Fruit fly (Drosophila melanogaster) whole organism, embryonic: ENCODE data around the gene CG44044.

Experiments used
- Awh ChIP-seq: fragments of 200-800 bp; sonication (Bioruptor generic); IDR thresholded peaks from 2 replicates; pipeline ENCODE4, ENCODE4 v1.3.6; 2022; ENCODE audit warnings: missing biosample characterization, missing genetic modification characterization
- Bgb ChIP-seq: fragments of 200-800 bp; sonication (Bioruptor generic); IDR thresholded peaks from 2 replicates; pipeline ENCODE4 v1.3.6; 2022; ENCODE audit warnings: missing biosample characterization, missing genetic modification characterization; ENCODE audit not compliant: partially characterized antibody
- CG1024 ChIP-seq: fragments of 200-800 bp; sonication (Bioruptor generic); IDR thresholded peaks from 2 replicates; pipeline ENCODE4 v1.3.6; 2022; ENCODE audit warnings: missing biosample characterization, missing genetic modification characterization
- CG10654 ChIP-seq: fragments of 200-800 bp; sonication (Bioruptor generic); optimal IDR thresholded peaks from 2 replicates; lab custom pipeline; 2016; ENCODE audit warnings: missing biosample characterization, missing genetic modification characterization
- CG12155 ChIP-seq: fragments of 200-800 bp; sonication (Bioruptor generic); optimal IDR thresholded peaks from 3 replicates; lab custom pipeline; 2016; ENCODE audit warnings: missing biosample characterization, missing genetic modification characterization
- CG13287 ChIP-seq: fragments of 200-800 bp; sonication (Bioruptor generic); IDR thresholded peaks from 2 replicates; pipeline ENCODE4 v1.3.6; 2022; ENCODE audit warnings: missing biosample characterization, missing genetic modification characterization; ENCODE audit not compliant: partially characterized antibody
- CG17829 ChIP-seq: fragments of 200-800 bp; optimal IDR thresholded peaks from 2 replicates; lab custom pipeline; 2019; ENCODE audit warnings: missing biosample characterization, mild to moderate bottlenecking, missing genetic modification characterization, moderate library complexity
- CG2199 ChIP-seq: fragments of 200-800 bp; sonication (Bioruptor generic); IDR thresholded peaks from 3 replicates; pipeline ENCODE4 v1.3.6; 2022; ENCODE audit warnings: missing biosample characterization, missing genetic modification characterization
- CG30020 ChIP-seq: fragments of 200-800 bp; optimal IDR thresholded peaks from 2 replicates; lab custom pipeline; 2019; ENCODE audit warnings: missing biosample characterization, mild to moderate bottlenecking, missing genetic modification characterization, moderate library complexity
- CG31388 ChIP-seq: fragments of 200-800 bp; sonication (Bioruptor generic); optimal IDR thresholded peaks from 2 replicates; lab custom pipeline; 2016; ENCODE audit warnings: missing biosample characterization, missing genetic modification characterization
- CG3281 ChIP-seq: fragments of 200-800 bp; sonication (Bioruptor generic); optimal IDR thresholded peaks from 3 replicates; lab custom pipeline; 2017; ENCODE audit warnings: missing biosample characterization, mild to moderate bottlenecking, missing genetic modification characterization
- CG3838 ChIP-seq: fragments of 200-800 bp; sonication (Bioruptor generic); optimal IDR thresholded peaks from 3 replicates; lab custom pipeline; 2016; ENCODE audit warnings: missing biosample characterization, missing genetic modification characterization
- CG43689 ChIP-seq: fragments of 200-800 bp; sonication (Bioruptor generic); IDR thresholded peaks from 2 replicates; pipeline ENCODE4 v1.3.6; 2022; ENCODE audit warnings: missing biosample characterization, missing genetic modification characterization
- CG6765 ChIP-seq: fragments of 200-800 bp; sonication (Bioruptor generic); optimal IDR thresholded peaks from 3 replicates; lab custom pipeline; 2017; ENCODE audit warnings: missing biosample characterization, mild to moderate bottlenecking, missing genetic modification characterization
- CG7839 ChIP-seq: fragments of 200-800 bp; sonication (Bioruptor generic); optimal IDR thresholded peaks from 3 replicates; lab custom pipeline; 2018; ENCODE audit warnings: missing biosample characterization, mild to moderate bottlenecking, missing genetic modification characterization, moderate library complexity
- CG7928 ChIP-seq: fragments of 200-800 bp; sonication (Bioruptor generic); optimal IDR thresholded peaks from 2 replicates; lab custom pipeline; 2017; ENCODE audit warnings: missing biosample characterization, mild to moderate bottlenecking, missing genetic modification characterization
- CG8478 ChIP-seq: fragments of >200 bp; optimal IDR thresholded peaks from 2 replicates; lab custom pipeline; 2018
- CG9215 ChIP-seq: fragments of 200-800 bp; sonication (Bioruptor generic); IDR thresholded peaks from 2 replicates; pipeline ENCODE4 v1.3.6; 2022; ENCODE audit warnings: missing biosample characterization, missing genetic modification characterization
- CG9727 ChIP-seq: fragments of 200-800 bp; sonication (Bioruptor generic); optimal IDR thresholded peaks from 3 replicates; lab custom pipeline; 2017; ENCODE audit warnings: missing biosample characterization, mild to moderate bottlenecking, missing genetic modification characterization
- Dek ChIP-seq: fragments of 200-800 bp; sonication (Bioruptor generic); optimal IDR thresholded peaks from 3 replicates; lab custom pipeline; 2019; ENCODE audit warnings: missing biosample characterization, mild to moderate bottlenecking, missing genetic modification characterization, moderate library complexity
- Doc3 ChIP-seq: fragments of 200-800 bp; sonication (Bioruptor generic); IDR thresholded peaks from 3 replicates; pipeline ENCODE4 v1.3.6; 2022; ENCODE audit warnings: missing biosample characterization, missing genetic modification characterization; ENCODE audit not compliant: partially characterized antibody
- Dp ChIP-seq: fragments of 200-800 bp; sonication (Bioruptor generic); optimal IDR thresholded peaks from 2 replicates; lab custom pipeline; 2018; ENCODE audit warnings: missing biosample characterization, mild to moderate bottlenecking, missing genetic modification characterization, moderate library complexity
- Fer1 ChIP-seq: fragments of 200-800 bp; sonication (Bioruptor generic); optimal IDR thresholded peaks from 2 replicates; lab custom pipeline; 2017; ENCODE audit warnings: missing biosample characterization, mild to moderate bottlenecking, missing genetic modification characterization
- Gug ChIP-seq: fragments of 200-800 bp; sonication (Bioruptor generic); IDR thresholded peaks from 4 replicates; pipeline ENCODE4 v1.3.6; 2022; ENCODE audit warnings: missing biosample characterization, missing genetic modification characterization
- Hand ChIP-seq: fragments of 200-800 bp; sonication (Bioruptor generic); optimal IDR thresholded peaks from 2 replicates; lab custom pipeline; 2017; ENCODE audit warnings: mild to moderate bottlenecking, missing biosample characterization, missing genetic modification reagents, missing genetic modification characterization
- HmgZ ChIP-seq: fragments of 200-800 bp; sonication (Bioruptor generic); optimal IDR thresholded peaks from 2 replicates; lab custom pipeline; 2018; ENCODE audit warnings: missing biosample characterization, mild to moderate bottlenecking, missing genetic modification characterization
- Hmx ChIP-seq: fragments of 200-800 bp; sonication (Bioruptor generic); optimal IDR thresholded peaks from 2 replicates; lab custom pipeline; 2016; ENCODE audit warnings: missing biosample characterization, missing genetic modification characterization
- Jarid2 ChIP-seq: fragments of 200-800 bp; sonication (Bioruptor generic); optimal IDR thresholded peaks from 3 replicates; lab custom pipeline; 2017; ENCODE audit warnings: mild to moderate bottlenecking, missing biosample characterization, missing genetic modification reagents, missing genetic modification characterization
- MBD-R2 ChIP-seq: fragments of 200-800 bp; sonication (Bioruptor generic); IDR thresholded peaks from 2 replicates; pipeline ENCODE4 v1.3.6; 2022; ENCODE audit warnings: missing biosample characterization, missing genetic modification characterization
- Med ChIP-seq: fragments of 200-800 bp; sonication (Bioruptor generic); peaks from one replicate; lab custom pipeline; 2016; ENCODE audit warnings: missing biosample characterization, missing genetic modification characterization, mild to moderate bottlenecking, inconsistent platforms, moderate library complexity
- Trl ChIP-seq, 3 experiments: fragments of >200 bp in 2 of 3; fragments of 200-800 bp in 1 of 3; sonication (Bioruptor generic) in 1 of 3; optimal IDR thresholded peaks; 2 replicates in 1 of 3; 3 replicates in 2 of 3; lab custom pipeline; 2016 to 2017; ENCODE audit warnings: missing biosample characterization in 1 of 3, missing genetic modification characterization in 1 of 3
- Vsx1 ChIP-seq: fragments of 200-800 bp; sonication (Bioruptor generic); optimal IDR thresholded peaks from 2 replicates; lab custom pipeline; 2017; ENCODE audit warnings: missing biosample characterization, mild to moderate bottlenecking, missing genetic modification characterization, missing genetic modification reagents
- cas ChIP-seq: fragments of 200-800 bp; sonication (Bioruptor generic); IDR thresholded peaks from 2 replicates; pipeline ENCODE4 v1.3.6; 2022; ENCODE audit warnings: missing biosample characterization, missing genetic modification characterization
- cato ChIP-seq: fragments of 200-800 bp; sonication (Bioruptor generic); optimal IDR thresholded peaks from 2 replicates; lab custom pipeline; 2016; ENCODE audit warnings: missing biosample characterization, missing genetic modification characterization, borderline replicate concordance
- cg ChIP-seq: fragments of 200-800 bp; sonication (Bioruptor generic); optimal IDR thresholded peaks from 3 replicates; lab custom pipeline; 2019; ENCODE audit warnings: missing biosample characterization, mild to moderate bottlenecking, missing genetic modification characterization, moderate library complexity
- esg ChIP-seq: fragments of 200-800 bp; sonication (Bioruptor generic); conservative IDR thresholded peaks from 2 replicates; pipeline ENCODE4 v1.3.6; 2022; ENCODE audit warnings: missing biosample characterization, missing genetic modification characterization
- gcm ChIP-seq: fragments of 200-800 bp; sonication (Bioruptor generic); optimal IDR thresholded peaks from 2 replicates; lab custom pipeline; 2019; ENCODE audit warnings: missing biosample characterization, mild to moderate bottlenecking, missing genetic modification characterization, moderate library complexity
- gfzf ChIP-seq: fragments of 200-800 bp; sonication (Bioruptor generic); optimal IDR thresholded peaks from 2 replicates; lab custom pipeline; 2016; ENCODE audit warnings: missing biosample characterization, mild to moderate bottlenecking, missing genetic modification characterization, moderate library complexity
- lbe ChIP-seq: fragments of 200-800 bp; sonication (Bioruptor generic); optimal IDR thresholded peaks from 2 replicates; lab custom pipeline; 2016; ENCODE audit warnings: missing biosample characterization, mild to moderate bottlenecking, missing genetic modification characterization
- pzg ChIP-seq: fragments of 200-800 bp; sonication (Bioruptor generic); optimal IDR thresholded peaks from 3 replicates; lab custom pipeline; 2018; ENCODE audit warnings: missing biosample characterization, mild to moderate bottlenecking, missing genetic modification characterization, moderate library complexity
- run ChIP-seq: fragments of 200-800 bp; sonication (Bioruptor generic); optimal IDR thresholded peaks from 3 replicates; lab custom pipeline; 2018; ENCODE audit warnings: missing biosample characterization, mild to moderate bottlenecking, missing genetic modification characterization
- tll ChIP-seq, 2 experiments: fragments of 200-800 bp in 1 of 2; fragments of >200 bp in 1 of 2; sonication (Bioruptor generic) in 1 of 2; optimal IDR thresholded peaks; 2 replicates each; lab custom pipeline; 2017 to 2019; ENCODE audit warnings: missing biosample characterization in 2 of 2, missing genetic modification characterization in 2 of 2, mild to moderate bottlenecking in 1 of 2, moderate library complexity in 1 of 2
- tna ChIP-seq: fragments of 200-800 bp; sonication (Bioruptor generic); IDR thresholded peaks from 2 replicates; pipeline ENCODE4 v1.3.6; 2022; ENCODE audit warnings: missing biosample characterization, missing genetic modification characterization; ENCODE audit not compliant: partially characterized antibody
- twi ChIP-seq: fragments of 200-800 bp; optimal IDR thresholded peaks from 2 replicates; lab custom pipeline; 2019; ENCODE audit warnings: missing biosample characterization, mild to moderate bottlenecking, missing genetic modification characterization, moderate library complexity
- wek ChIP-seq: fragments of 200-800 bp; sonication (Bioruptor generic); optimal IDR thresholded peaks from 3 replicates; lab custom pipeline; 2018; ENCODE audit warnings: missing biosample characterization, mild to moderate bottlenecking, missing genetic modification characterization, moderate library complexity
- yki ChIP-seq: fragments of >200 bp; optimal IDR thresholded peaks from 3 replicates; lab custom pipeline; 2018
- zen ChIP-seq: fragments of 200-800 bp; sonication (Bioruptor generic); optimal IDR thresholded peaks from 3 replicates; lab custom pipeline; 2018; ENCODE audit warnings: missing biosample characterization, mild to moderate bottlenecking, missing genetic modification characterization, moderate library complexity

Gene CG44044

dm6 chr3R:16272754-16273502 lies 48.7 kb upstream of the CG44044 start (continued):
- TF ChIP-seq CG9215 (GFP tag; lab: Robert Waterston, UW) (no peak), HmgZ (tag; lab: Kevin White, UChicago) (peak; percentile 4), CG3838 (GFP tag; lab: Kevin White, UChicago) (no peak), yki (lab: Kevin White, UChicago) (no peak), CG3281 (peak; percentile 3), cg (GFP tag; lab: Kevin White, UChicago) (peak; percentile 95), esg (no peak), CG8478 (lab: Kevin White, UChicago) (peak; percentile 87), Bgb (no peak; the same call in 1 of the 2 replicates), Jarid2 (GFP tag; lab: Kevin White, UChicago) (peak; percentile 42), CG9727 (no peak), gfzf (GFP tag; lab: Kevin White, UChicago) (peak; percentile 61), CG7928 (GFP tag; lab: Kevin White, UChicago) (no peak), Hand (GFP tag; lab: Kevin White, UChicago) (no peak), Awh (GFP tag; lab: Robert Waterston, UW) (no peak), CG31388 (GFP tag; lab: Kevin White, UChicago) (no peak), tll (GFP tag; optimal IDR thresholded peaks at IDR 0.05; lab: Kevin White, UChicago) (no peak), CG6765 (GFP tag; lab: Kevin White, UChicago) (no peak), tna (GFP tag; lab: Robert Waterston, UW) (0 out of 2 replicates have a peak, but pooled peaks have one; percentile 45), CG10654 (GFP tag; lab: Kevin White, UChicago) (no peak)

dm6 chr3R:16273503-16274131 lies 48.0 kb upstream of the CG44044 start:
- TF ChIP-seq CG2199 (GFP tag; lab: Robert Waterston, UW), result 0 out of 3 replicates have a peak, but pooled peaks have one; percentile 54
- no peak for TF ChIP-seq cato (GFP tag; lab: Kevin White, UChicago)
- TF ChIP-seq CG12155 (GFP tag; lab: Kevin White, UChicago), result no peak
- no peak for TF ChIP-seq CG30020
- TF ChIP-seq wek (GFP tag; lab: Kevin White, UChicago), result no peak
- no peak for TF ChIP-seq cas (GFP tag; lab: Robert Waterston, UW)
- peak; percentile 19 for TF ChIP-seq Dp
- no peak for TF ChIP-seq CG43689 (GFP tag; lab: Robert Waterston, UW)
- no peak for TF ChIP-seq Gug (GFP tag; lab: Robert Waterston, UW)
- TF ChIP-seq Hmx (GFP tag; lab: Kevin White, UChicago), result no peak
- TF ChIP-seq twi, result no peak
- TF ChIP-seq CG17829 (tag; lab: Kevin White, UChicago), result no peak
- TF ChIP-seq zen (tag; lab: Kevin White, UChicago), result peak; percentile 2
- TF ChIP-seq Dek (tag; lab: Kevin White, UChicago), result peak; percentile 34
- peak; percentile 76 for TF ChIP-seq Med (GFP tag; lab: Kevin White, UChicago)
- no peak for TF ChIP-seq CG7839 (tag; lab: Kevin White, UChicago)
- no peak for TF ChIP-seq gcm (GFP tag; lab: Kevin White, UChicago)
- 0 out of 2 replicates have a peak, but pooled peaks have one; percentile 11 for TF ChIP-seq CG13287 (GFP tag; lab: Robert Waterston, UW)
- TF ChIP-seq CG1024 (GFP tag; lab: Robert Waterston, UW), result no peak
- no peak for TF ChIP-seq Trl (optimal IDR thresholded peaks at IDR 0.05; lab: Kevin White, UChicago)
- peak; percentile 18 for TF ChIP-seq Trl (GFP tag; optimal IDR thresholded peaks at IDR 0.05; lab: Kevin White, UChicago)
- no peak for TF ChIP-seq Doc3 (GFP tag; lab: Robert Waterston, UW)
- no peak for TF ChIP-seq run (tag; lab: Kevin White, UChicago)
- peak; percentile 25 for TF ChIP-seq pzg
- TF ChIP-seq Fer1 (GFP tag; lab: Kevin White, UChicago), result peak; percentile 14
- no peak for TF ChIP-seq lbe (GFP tag; lab: Kevin White, UChicago)
- TF ChIP-seq MBD-R2, result no peak
- TF ChIP-seq Vsx1 (GFP tag; lab: Kevin White, UChicago), result peak; percentile 64
